Fruit fly (Drosophila melanogaster): ENCODE data around the gene Dic61B.
A peak's percentile ranks its signal among the peaks of the same experiment; 100 is the strongest.

The Dic61B gene

DNA sequence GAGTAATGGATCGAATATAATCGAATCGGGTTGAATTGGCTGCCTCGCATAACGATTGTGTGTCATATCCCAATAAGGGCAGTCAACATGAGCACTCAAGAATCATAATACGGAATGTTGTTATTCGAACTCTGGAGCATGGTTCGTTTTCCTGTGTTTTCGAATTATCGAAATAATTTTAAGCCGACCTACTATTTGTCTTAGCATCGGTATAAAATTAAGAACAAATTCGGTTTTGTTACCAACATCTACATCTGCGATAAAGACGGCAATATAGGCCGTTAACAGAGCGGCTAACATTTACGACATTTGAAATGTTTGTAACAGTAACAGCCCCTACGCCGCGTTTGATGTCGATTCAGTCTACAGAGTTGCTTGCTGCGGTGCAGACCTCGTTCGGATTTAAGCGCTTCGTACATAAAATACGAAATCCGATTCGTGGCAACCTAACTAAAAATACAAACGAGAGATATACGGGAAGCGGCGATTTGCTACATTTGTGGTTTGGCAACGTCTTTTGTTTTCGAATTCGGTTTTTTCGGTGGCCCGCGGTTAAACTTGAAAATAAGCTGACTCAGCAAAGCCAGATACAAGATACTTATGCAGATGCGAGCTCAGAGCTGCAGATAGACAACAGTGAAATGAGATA is 8.2 kb upstream of the Dic61B start (continued):
- TF ChIP-seq CG10669 (GFP tag; optimal IDR thresholded peaks at IDR 0.05) (no peak), Gug (GFP tag; IDR thresholded peaks at IDR 0.05) (no peak), CG11902 (GFP tag; optimal IDR thresholded peaks at IDR 0.05) (no peak), CG6792 (GFP tag; optimal IDR thresholded peaks at IDR 0.05) (no peak), achi (GFP tag; optimal IDR thresholded peaks at IDR 0.05) (no peak), salr (GFP tag; optimal IDR thresholded peaks at IDR 0.05) (no peak), CG15336 (GFP tag; IDR thresholded peaks at IDR 0.05) (peak; percentile 22; the same call in 1 of the 2 replicates)

DNA sequence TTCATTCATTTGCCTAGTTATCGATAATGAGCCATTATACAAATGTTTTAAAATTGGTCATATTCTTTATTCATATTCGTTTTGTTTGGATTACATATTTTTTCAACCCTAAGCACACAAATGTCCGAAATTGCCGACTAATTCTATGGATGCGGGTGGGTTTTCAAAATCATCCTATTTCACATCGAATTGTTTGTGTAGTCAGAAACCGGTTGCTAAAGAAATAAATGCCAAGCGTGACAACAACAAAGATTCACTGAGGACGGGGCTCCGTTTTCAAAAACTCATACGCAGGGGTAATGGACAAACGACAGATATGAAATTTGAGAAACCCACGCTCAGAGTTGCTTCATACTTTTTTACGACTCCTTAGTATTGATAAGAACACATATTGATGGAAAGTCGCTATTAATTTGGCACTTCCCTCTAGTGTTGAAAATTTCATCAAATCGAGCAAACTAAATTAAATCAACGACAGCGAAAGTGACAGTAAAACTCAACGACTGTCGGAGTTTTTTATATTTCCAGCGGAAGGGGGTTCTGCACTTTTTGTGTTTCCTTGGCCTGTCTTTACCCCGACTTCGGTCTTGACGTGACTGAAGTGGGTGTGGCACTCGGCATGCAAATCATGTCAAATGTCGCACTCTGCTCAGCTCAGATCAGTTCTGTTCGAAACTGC is 7.2 kb upstream of the Dic61B start:
- TF ChIP-seq fd59A (GFP tag; optimal IDR thresholded peaks at IDR 0.05) (no peak), CG10669 (GFP tag; optimal IDR thresholded peaks at IDR 0.05) (no peak), CG31627 (GFP tag; optimal IDR thresholded peaks at IDR 0.05) (no peak), Eip78C (GFP tag) (peak; percentile 22), Sox15 (GFP tag; optimal IDR thresholded peaks at IDR 0.05) (no peak), net (GFP tag; optimal IDR thresholded peaks at IDR 0.05) (no peak), dac (GFP tag; optimal IDR thresholded peaks at IDR 0.05) (no peak), CG8319 (GFP tag; optimal IDR thresholded peaks at IDR 0.05) (no peak), Sox14 (GFP tag; optimal IDR thresholded peaks at IDR 0.05) (no peak), lz (GFP tag; optimal IDR thresholded peaks at IDR 0.05) (no peak), CG6276 (GFP tag; optimal IDR thresholded peaks at IDR 0.05) (no peak), CG15336 (GFP tag; IDR thresholded peaks at IDR 0.05) (no peak), CG8632 (GFP tag; optimal IDR thresholded peaks at IDR 0.05) (no peak), Lpt (GFP tag; optimal IDR thresholded peaks at IDR 0.05) (no peak), acj6 (GFP tag; optimal IDR thresholded peaks at IDR 0.05) (no peak), CG11762 (GFP tag; optimal IDR thresholded peaks at IDR 0.05; ENCODE audit: insufficient read depth) (no peak), fkh (GFP tag; optimal IDR thresholded peaks at IDR 0.05) (peak; percentile 24), CG32006 (GFP tag; optimal IDR thresholded peaks at IDR 0.05) (no peak), ss (GFP tag; optimal IDR thresholded peaks at IDR 0.05) (peak in 1 of 2 experiments; percentile 17), Sox102F (GFP tag; optimal IDR thresholded peaks at IDR 0.05) (no peak), Blimp-1 (GFP tag; optimal IDR thresholded peaks at IDR 0.05) (peak; percentile 60), dsx (GFP tag; optimal IDR thresholded peaks at IDR 0.05; ENCODE audit: poor library complexity, severe bottlenecking) (no peak)

DNA sequence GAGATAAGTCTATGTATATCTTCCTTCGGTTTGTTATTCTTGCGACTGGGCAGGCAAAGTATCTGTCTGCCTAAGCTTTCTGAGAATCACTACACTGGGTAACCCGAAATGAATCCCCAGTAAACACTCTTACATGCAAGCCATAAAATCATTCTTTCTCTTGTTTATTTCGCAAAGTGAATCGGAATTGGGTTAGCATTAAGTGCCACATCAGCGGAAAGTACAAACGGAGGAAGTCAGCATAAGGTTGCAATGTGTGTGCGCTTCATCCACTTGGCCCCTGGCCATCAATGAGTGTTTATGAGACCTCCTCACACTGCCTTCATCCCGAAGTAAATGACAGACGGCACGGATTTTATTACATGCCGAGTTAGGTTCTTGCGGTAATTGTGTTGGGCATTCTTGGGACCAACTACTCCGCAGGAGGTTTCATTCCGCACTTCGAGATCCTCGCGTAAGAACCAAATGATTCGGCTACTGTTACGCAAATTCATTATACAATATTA is 5.3 kb upstream of the Dic61B start:
- no peak for TF ChIP-seq salr (GFP tag; optimal IDR thresholded peaks at IDR 0.05)
- TF ChIP-seq Ets21C (GFP tag; optimal IDR thresholded peaks at IDR 0.05): no peak
- TF ChIP-seq dac (GFP tag; optimal IDR thresholded peaks at IDR 0.05): no peak
- TF ChIP-seq dsx (GFP tag; optimal IDR thresholded peaks at IDR 0.05; ENCODE audit: poor library complexity, severe bottlenecking): no peak
- TF ChIP-seq net (GFP tag; optimal IDR thresholded peaks at IDR 0.05): no peak
- TF ChIP-seq fd85E (GFP tag; optimal IDR thresholded peaks at IDR 0.05): no peak
- TF ChIP-seq Eip93F (GFP tag; optimal IDR thresholded peaks at IDR 0.05): no peak
- TF ChIP-seq CG8119 (GFP tag; IDR thresholded peaks at IDR 0.05): no peak
- TF ChIP-seq CG11902 (GFP tag; optimal IDR thresholded peaks at IDR 0.05): no peak
- no peak for TF ChIP-seq Gug (GFP tag; IDR thresholded peaks at IDR 0.05)
- TF ChIP-seq Smox (GFP tag; optimal IDR thresholded peaks at IDR 0.05): no peak

- TF ChIP-seq Eip93F (GFP tag; optimal IDR thresholded peaks at IDR 0.05) (peak; percentile 69), Eip75B (GFP tag; optimal IDR thresholded peaks at IDR 0.05) (no peak), Hr39 (GFP tag; optimal IDR thresholded peaks at IDR 0.05) (no peak), CG3032 (tag; optimal IDR thresholded peaks at IDR 0.05) (no peak), Sox14 (GFP tag; optimal IDR thresholded peaks at IDR 0.05) (peak; percentile 53), ss (GFP tag; optimal IDR thresholded peaks at IDR 0.05) (peak in 1 of 2 experiments; percentile 10), salr (GFP tag; optimal IDR thresholded peaks at IDR 0.05) (no peak), svp (GFP tag) (no peak), Hr38 (GFP tag; optimal IDR thresholded peaks at IDR 0.05) (no peak), CG8119 (GFP tag; IDR thresholded peaks at IDR 0.05) (no peak), dac (GFP tag; optimal IDR thresholded peaks at IDR 0.05) (no peak), CG10669 (GFP tag; optimal IDR thresholded peaks at IDR 0.05) (peak; percentile 4), esn (GFP tag; optimal IDR thresholded peaks at IDR 0.05) (peak; percentile 30), CG6792 (GFP tag; optimal IDR thresholded peaks at IDR 0.05) (peak; percentile 15), CG11762 (GFP tag; optimal IDR thresholded peaks at IDR 0.05; ENCODE audit: insufficient read depth) (no peak), CG6163 (GFP tag; IDR thresholded peaks at IDR 0.05) (peak; percentile 42; the same call in 1 of the 3 replicates), CG6854 (GFP tag; optimal IDR thresholded peaks at IDR 0.05) (peak; percentile 21), spab (GFP tag; optimal IDR thresholded peaks at IDR 0.05) (no peak), fkh (GFP tag; optimal IDR thresholded peaks at IDR 0.05) (peak; percentile 89)
Measured at dm6 chr3L:156591-157303, 4.4 kb upstream of the Dic61B start.

All from whole organism, prepupa.